Fruit fly (Drosophila melanogaster): ENCODE results near the gene CG11529.

Gene CG11529

dm6 chr3L:12163082-12163481 is 34.5 kb upstream of the CG11529 start (continued):
- TF ChIP-seq HLH3B (GFP tag; IDR thresholded peaks at IDR 0.05) (0 out of 2 replicates have a peak, but pooled peaks have one; percentile 44), insv (GFP tag; optimal IDR thresholded peaks at IDR 0.05) (no peak), emc (GFP tag; optimal IDR thresholded peaks at IDR 0.05) (no peak), CG6175 (GFP tag; IDR thresholded peaks at IDR 0.05) (no peak), CG11085 (GFP tag; IDR thresholded peaks at IDR 0.05) (no peak), Atf-2 (GFP tag; optimal IDR thresholded peaks at IDR 0.05) (no peak), Dll (GFP tag; IDR thresholded peaks at IDR 0.05; ENCODE audit: partially characterized antibody) (no peak), prd (optimal IDR thresholded peaks at IDR 0.05) (no peak), prd (GFP tag; IDR thresholded peaks at IDR 0.05) (0 out of 3 replicates have a peak, but pooled peaks have one; percentile 22), CG12659 (GFP tag; optimal IDR thresholded peaks at IDR 0.05) (no peak), ara (GFP tag; IDR thresholded peaks at IDR 0.05) (no peak), CG17186 (GFP tag; optimal IDR thresholded peaks at IDR 0.05) (no peak), slbo (GFP tag; IDR thresholded peaks at IDR 0.05) (0 out of 2 replicates have a peak, but pooled peaks have one; percentile 18), Fer1 (GFP tag; optimal IDR thresholded peaks at IDR 0.05) (no peak), HLH54F (GFP tag; optimal IDR thresholded peaks at IDR 0.05) (no peak), CG6854 (GFP tag; optimal IDR thresholded peaks at IDR 0.05) (no peak), Ptx1 (GFP tag; IDR thresholded peaks at IDR 0.05) (peak; percentile 36; the same call in 1 of the 2 replicates), HLHmδ (GFP tag; optimal IDR thresholded peaks at IDR 0.05) (no peak), CG5180 (GFP tag; optimal IDR thresholded peaks at IDR 0.05) (no peak), CG17361 (GFP tag; IDR thresholded peaks at IDR 0.05) (no peak; the same call in 1 of the 3 replicates), Sry-β (GFP tag; optimal IDR thresholded peaks at IDR 0.05) (no peak), maf-S (GFP tag; optimal IDR thresholded peaks at IDR 0.05) (no peak), Ets97D (GFP tag; optimal IDR thresholded peaks at IDR 0.05) (no peak), CG3281 (GFP tag; optimal IDR thresholded peaks at IDR 0.05) (no peak), CG1529 (GFP tag; optimal IDR thresholded peaks at IDR 0.05) (no peak), rib (GFP tag; IDR thresholded peaks at IDR 0.05) (no peak), lab (GFP tag; optimal IDR thresholded peaks at IDR 0.05) (no peak), dysf (GFP tag; IDR thresholded peaks at IDR 0.05) (0 out of 3 replicates have a peak, but pooled peaks have one; percentile 20), CG10321 (GFP tag; IDR thresholded peaks at IDR 0.05) (no peak), gsb (GFP tag; IDR thresholded peaks at IDR 0.05) (no peak), CG7963 (GFP tag; IDR thresholded peaks at IDR 0.05; ENCODE audit: partially characterized antibody) (no peak), CG34422 (GFP tag; IDR thresholded peaks at IDR 0.05) (no peak), Hsf (GFP tag; optimal IDR thresholded peaks at IDR 0.05) (no peak), wor (GFP tag; IDR thresholded peaks at IDR 0.05) (no peak), chif (GFP tag; optimal IDR thresholded peaks at IDR 0.05) (no peak), gro (GFP tag; optimal IDR thresholded peaks at IDR 0.05) (no peak), CG7556 (GFP tag; optimal IDR thresholded peaks at IDR 0.05) (peak; percentile 31), CG8290 (GFP tag; optimal IDR thresholded peaks at IDR 0.05) (no peak), CG8290 (tag; optimal IDR thresholded peaks at IDR 0.05) (no peak), CG4360 (GFP tag; IDR thresholded peaks at IDR 0.05) (no peak), dan (GFP tag; IDR thresholded peaks at IDR 0.05) (no peak), row (GFP tag; IDR thresholded peaks at IDR 0.05) (peak; percentile 13; the same call in 1 of the 3 replicates), E2f1 (GFP tag; IDR thresholded peaks at IDR 0.05) (0 out of 2 replicates have a peak, but pooled peaks have one; percentile 6), org-1 (GFP tag; optimal IDR thresholded peaks at IDR 0.05) (no peak), Oli (tag; optimal IDR thresholded peaks at IDR 0.05) (no peak), CG3726 (GFP tag; IDR thresholded peaks at IDR 0.05) (no peak), CG17359 (tag; optimal IDR thresholded peaks at IDR 0.05) (no peak), gsb-n (tag; optimal IDR thresholded peaks at IDR 0.05) (no peak), Mes4 (GFP tag; optimal IDR thresholded peaks at IDR 0.05) (no peak), NC2β (GFP tag; optimal IDR thresholded peaks at IDR 0.05) (no peak), gt (GFP tag; IDR thresholded peaks at IDR 0.05) (no peak), Lim3 (GFP tag; IDR thresholded peaks at IDR 0.05) (no peak), H15 (GFP tag; IDR thresholded peaks at IDR 0.05) (0 out of 3 replicates have a peak, but pooled peaks have one; percentile 25)

All from whole organism, embryonic.